Worm (Caenorhabditis elegans) whole organism, mixed stage, embryonic: Measurements from ENCODE around the gene C07A9.9.

Experiments used
- lsy-2 ChIP-seq: fragments of 150-350 bp; optimal IDR thresholded peaks from 2 replicates; lab custom pipeline; 2014; ENCODE audit warnings: missing biosample characterization, missing genetic modification characterization
- mls-2 ChIP-seq: sonication (generic microtip); optimal IDR thresholded peaks from 2 replicates; lab custom pipeline; 2016; ENCODE audit warnings: mild to moderate bottlenecking, missing genetic modification characterization, moderate library complexity, missing compliant biosample characterization
- nhr-12 ChIP-seq: fragments of 150-350 bp; optimal IDR thresholded peaks from 2 replicates; lab custom pipeline; 2014; ENCODE audit warnings: missing biosample characterization, missing genetic modification characterization
- nhr-2 ChIP-seq: fragments of 150-350 bp; optimal IDR thresholded peaks from 2 replicates; lab custom pipeline; 2014; ENCODE audit warnings: missing biosample characterization, missing genetic modification characterization
- nhr-28 ChIP-seq: fragments of 150-350 bp; optimal IDR thresholded peaks from 2 replicates; lab custom pipeline; 2014; ENCODE audit warnings: missing biosample characterization, missing genetic modification characterization
- unc-62 ChIP-seq: fragments of 150-350 bp; optimal IDR thresholded peaks from 2 replicates; lab custom pipeline; 2014; ENCODE audit warnings: missing biosample characterization, missing genetic modification reagents, missing genetic modification characterization

DNA sequence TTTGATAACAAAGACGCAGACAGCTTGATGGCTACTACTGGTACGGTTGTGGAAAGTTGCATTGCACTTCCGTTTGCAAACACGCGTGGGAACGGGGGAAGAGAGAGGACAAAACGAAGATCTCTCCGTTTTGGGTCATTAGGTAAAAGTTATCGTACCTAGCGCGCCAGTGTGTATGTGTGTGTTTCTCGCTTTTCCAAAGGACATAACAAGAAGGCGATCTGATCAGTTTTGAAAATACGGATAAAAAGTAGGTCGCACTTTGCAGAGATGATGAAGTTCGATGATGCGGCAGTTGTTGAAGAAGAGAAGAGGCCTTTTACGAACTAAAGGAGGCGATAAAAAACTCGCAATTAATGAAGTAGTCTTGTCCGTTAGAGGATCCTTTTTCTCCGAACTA is 22.3 kb downstream of the C07A9.9 start:
- TF ChIP-seq lsy-2 (no peak), nhr-2 (tag; lab: Kevin White, UChicago) (no peak), nhr-28 (no peak), mls-2 (tag; lab: Kevin White, UChicago) (no peak), unc-62 (GFP tag; lab: Kevin White, UChicago) (no peak), nhr-12 (tag; lab: Kevin White, UChicago) (no peak)
